Worm (Caenorhabditis elegans) whole organism, L4 larva: ENCODE data around the gene clec-189.
A peak's percentile ranks its signal among the peaks of the same experiment; 100 is the strongest.

Experiments
- F26F4.8 ChIP-seq: fragments of 200-800 bp; sonication (Bioruptor generic); conservative IDR thresholded peaks from 2 replicates; pipeline ENCODE4 v1.3.6; 2022; ENCODE audit warnings: missing genetic modification characterization, missing compliant biosample characterization
- T26A8.4 ChIP-seq: fragments of 200-800 bp; sonication (Bioruptor generic); IDR thresholded peaks from 2 replicates; pipeline ENCODE4 v1.3.6; 2022; ENCODE audit warnings: missing genetic modification characterization, missing compliant biosample characterization
- ceh-28 ChIP-seq: fragments of 150-350 bp; optimal IDR thresholded peaks from 2 replicates; lab custom pipeline; 2014; ENCODE audit warnings: missing biosample characterization, missing genetic modification reagents, missing genetic modification characterization
- ceh-62 ChIP-seq: sonication (generic microtip); optimal IDR thresholded peaks from 2 replicates; lab custom pipeline; 2017; ENCODE audit warnings: missing biosample characterization, missing genetic modification characterization
- dve-1 ChIP-seq: sonication (generic microtip); optimal IDR thresholded peaks from 2 replicates; lab custom pipeline; 2017; ENCODE audit warnings: antibody characterized with exemption, mild to moderate bottlenecking, missing genetic modification characterization, missing compliant biosample characterization; ENCODE audit not compliant: insufficient read depth
- egl-27 ChIP-seq: sonication (generic microtip); optimal IDR thresholded peaks from 3 replicates; lab custom pipeline; 2017; ENCODE audit warnings: missing biosample characterization, missing genetic modification reagents, missing genetic modification characterization
- hif-1 ChIP-seq, 2 experiments: sonication (generic microtip); optimal IDR thresholded peaks; 2 replicates each; lab custom pipeline; 2016 to 2017; ENCODE audit warnings: missing compliant biosample characterization in 2 of 2, missing genetic modification characterization in 2 of 2, missing genetic modification reagents in 2 of 2, missing genotype in 2 of 2, mild to moderate bottlenecking in 1 of 2
- lin-1 ChIP-seq: fragments of 200-800 bp; sonication (Bioruptor generic); IDR thresholded peaks from 2 replicates; pipeline ENCODE4 v1.3.6; 2022; ENCODE audit warnings: missing genetic modification reagents, missing genetic modification characterization, missing compliant biosample characterization
- lin-13 ChIP-seq: fragments of 150-350 bp; optimal IDR thresholded peaks from 2 replicates; lab custom pipeline; 2014; ENCODE audit warnings: missing biosample characterization, missing genetic modification reagents, missing genetic modification characterization
- lin-15B ChIP-seq: fragments of 150-350 bp; sonication (generic microtip); optimal IDR thresholded peaks from 3 replicates; lab custom pipeline; 2014; ENCODE audit warnings: missing biosample characterization, missing genetic modification characterization
- mdl-1 ChIP-seq, 2 experiments: fragments of 150-350 bp in 1 of 2; sonication (generic microtip) in 1 of 2; optimal IDR thresholded peaks; 2 replicates each; lab custom pipeline; 2014 to 2017; ENCODE audit warnings: missing biosample characterization in 2 of 2, missing genetic modification characterization in 2 of 2
- skn-1 ChIP-seq: fragments of 150-350 bp; optimal IDR thresholded peaks from 2 replicates; lab custom pipeline; 2014; ENCODE audit warnings: missing biosample characterization, missing genetic modification characterization
- tag-97 ChIP-seq: fragments of 200-800 bp; sonication (Bioruptor generic); IDR thresholded peaks from 2 replicates; pipeline ENCODE4 v1.3.6; 2022; ENCODE audit warnings: missing genetic modification characterization, missing compliant biosample characterization
- unc-62 ChIP-seq, 3 experiments: fragments of 150-350 bp in 1 of 3; sonication (generic microtip); optimal IDR thresholded peaks in 2 of 3; peaks in 1 of 3; 1 replicate in 1 of 3; 2 replicates in 2 of 3; lab custom pipeline; 2014 to 2017; ENCODE audit warnings: missing biosample characterization in 3 of 3, missing genetic modification characterization in 3 of 3, missing genetic modification reagents in 3 of 3, missing genotype in 1 of 3

DNA sequence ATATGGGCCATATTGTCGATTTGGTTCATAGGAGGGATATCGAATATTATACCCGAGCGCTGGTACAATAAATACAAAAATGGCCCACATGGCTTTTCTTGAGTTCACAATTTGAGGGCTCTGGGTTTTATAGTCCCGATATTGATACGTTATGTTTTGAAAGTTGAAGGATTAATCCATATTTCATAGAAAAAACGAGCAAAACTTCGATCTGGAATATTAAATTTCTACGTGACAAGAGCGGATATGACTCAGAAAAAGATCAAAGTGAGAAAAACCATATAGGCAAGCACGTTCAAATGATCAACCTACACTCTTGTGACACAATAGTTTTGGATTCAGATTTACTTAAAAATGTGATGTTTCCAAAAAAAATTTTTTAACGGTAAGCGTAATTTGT lies 11.1 kb downstream of the clec-189 start, which contains the start of gene col-135:
- TF ChIP-seq lin-13 (no peak), ceh-28 (no peak), hif-1 (tag; optimal IDR thresholded peaks at IDR 0.05; lab: Kevin White, UChicago) (no peak), dve-1 (no peak), egl-27 (tag; lab: Kevin White, UChicago) (no peak), unc-62 (GFP tag; optimal IDR thresholded peaks at IDR 0.05 in 1 of 2; lab: Kevin White, UChicago) (peak in 1 of 2 experiments; percentile 35), unc-62 (tag; optimal IDR thresholded peaks at IDR 0.05; lab: Kevin White, UChicago) (no peak), F26F4.8 (GFP tag; lab: Robert Waterston, UW) (no peak), T26A8.4 (GFP tag; lab: Robert Waterston, UW) (no peak), mdl-1 (tag; optimal IDR thresholded peaks at IDR 0.05; lab: Kevin White, UChicago) (no peak), tag-97 (GFP tag; lab: Robert Waterston, UW) (no peak), lin-15B (tag; lab: Kevin White, UChicago) (no peak), lin-1 (GFP tag; lab: Robert Waterston, UW) (no peak), ceh-62 (tag; lab: Kevin White, UChicago) (no peak), skn-1 (no peak)
